Worm (Caenorhabditis elegans) whole organism, L1 larva: ENCODE measurements around the gene mex-6.
A peak's percentile ranks its signal among the peaks of the same experiment; 100 is the strongest.

Experiments used
- C04F5.9 ChIP-seq: sonication (generic microtip); optimal IDR thresholded peaks from 2 replicates; lab custom pipeline; 2016; ENCODE audit warnings: missing genetic modification characterization, missing compliant biosample characterization
- Y116A8C.19 ChIP-seq: sonication (generic microtip); optimal IDR thresholded peaks from 2 replicates; lab custom pipeline; 2016; ENCODE audit warnings: missing compliant biosample characterization, missing genetic modification characterization, borderline replicate concordance
- aha-1 ChIP-seq: fragments of 150-350 bp; optimal IDR thresholded peaks from 2 replicates; lab custom pipeline; 2014; ENCODE audit warnings: missing biosample characterization, missing genetic modification characterization
- aly-2 ChIP-seq: fragments of 150-350 bp; optimal IDR thresholded peaks from 2 replicates; lab custom pipeline; 2014; ENCODE audit warnings: missing biosample characterization, missing genetic modification characterization
- blmp-1 ChIP-seq: fragments of 150-350 bp; optimal IDR thresholded peaks from 2 replicates; lab custom pipeline; 2014; ENCODE audit warnings: missing biosample characterization, missing genetic modification characterization
- ceh-63 ChIP-seq: fragments of 200-800 bp; sonication (Bioruptor generic); optimal IDR thresholded peaks from 2 replicates; lab custom pipeline; 2018; ENCODE audit warnings: mild to moderate bottlenecking, missing genetic modification characterization, missing compliant biosample characterization
- ces-1 ChIP-seq: fragments of 150-350 bp; optimal IDR thresholded peaks from 2 replicates; lab custom pipeline; 2014; ENCODE audit warnings: missing biosample characterization, missing genetic modification reagents, missing genetic modification characterization
- dpl-1 ChIP-seq, 3 experiments: fragments of 150-350 bp in 2 of 3; sonication (generic microtip) in 1 of 3; optimal IDR thresholded peaks; 2 replicates each; lab custom pipeline; 2014 to 2017; ENCODE audit warnings: missing biosample characterization in 3 of 3, missing genetic modification characterization in 3 of 3, missing genetic modification reagents in 3 of 3
- dsc-1 ChIP-seq: sonication (generic microtip); optimal IDR thresholded peaks from 2 replicates; lab custom pipeline; 2016; ENCODE audit warnings: mild to moderate bottlenecking, missing genetic modification characterization, missing compliant biosample characterization
- efl-1 ChIP-seq, 4 experiments: fragments of 150-350 bp; optimal IDR thresholded peaks in 3 of 4; peaks in 1 of 4; 1 replicate in 1 of 4; 2 replicates in 3 of 4; lab custom pipeline; 2014; ENCODE audit warnings: missing biosample characterization in 2 of 4, missing genetic modification characterization in 2 of 4, missing genetic modification reagents in 2 of 4
- egl-13 ChIP-seq: sonication (generic microtip); optimal IDR thresholded peaks from 2 replicates; lab custom pipeline; 2016; ENCODE audit warnings: missing genotype, missing genetic modification reagents, missing genetic modification characterization, missing compliant biosample characterization
- elt-2 ChIP-seq: sonication (generic microtip); optimal IDR thresholded peaks from 2 replicates; lab custom pipeline; 2016; ENCODE audit warnings: missing genetic modification characterization, mild to moderate bottlenecking, inconsistent platforms, missing compliant biosample characterization, missing genetic modification reagents
- ets-5 ChIP-seq: fragments of 200-800 bp; sonication (Bioruptor generic); IDR thresholded peaks from 2 replicates; pipeline ENCODE4 v1.3.6; 2022; ENCODE audit warnings: missing genetic modification characterization, missing compliant biosample characterization
- hpl-2 ChIP-seq: fragments of 150-350 bp; optimal IDR thresholded peaks from 2 replicates; lab custom pipeline; 2014; ENCODE audit warnings: missing biosample characterization, missing genetic modification reagents, missing genetic modification characterization
- isw-1 ChIP-seq: fragments of 200-800 bp; sonication (Bioruptor generic); IDR thresholded peaks from 2 replicates; pipeline ENCODE4 v1.3.6; 2022; ENCODE audit warnings: missing genetic modification characterization, missing compliant biosample characterization
- jun-1 ChIP-seq: fragments of 150-350 bp; optimal IDR thresholded peaks from 2 replicates; lab custom pipeline; 2014; ENCODE audit warnings: missing biosample characterization, missing genetic modification reagents, missing genetic modification characterization
- lin-35 ChIP-seq, 2 experiments: fragments of 150-350 bp; optimal IDR thresholded peaks; 2 replicates each; lab custom pipeline; 2014; ENCODE audit warnings: missing biosample characterization in 2 of 2, missing genetic modification characterization in 2 of 2, missing genetic modification reagents in 2 of 2
- lin-39 ChIP-seq: fragments of 150-350 bp; optimal IDR thresholded peaks from 2 replicates; lab custom pipeline; 2014; ENCODE audit warnings: missing biosample characterization, missing genetic modification reagents, missing genetic modification characterization
- lir-3 ChIP-seq: sonication (generic microtip); optimal IDR thresholded peaks from 2 replicates; lab custom pipeline; 2016; ENCODE audit warnings: mild to moderate bottlenecking, missing genetic modification characterization, moderate library complexity, missing compliant biosample characterization; ENCODE audit not compliant: poor library complexity
- lsy-2 ChIP-seq, 2 experiments: fragments of 150-350 bp; optimal IDR thresholded peaks; 2 replicates each; lab custom pipeline; 2014; ENCODE audit warnings: missing biosample characterization in 2 of 2, missing genetic modification characterization in 2 of 2
- mab-9 ChIP-seq: fragments of 200-800 bp; sonication (Bioruptor generic); IDR thresholded peaks from 2 replicates; pipeline ENCODE4 v1.3.6; 2022; ENCODE audit warnings: missing genetic modification reagents, missing genetic modification characterization, missing compliant biosample characterization
- mdl-1 ChIP-seq, 2 experiments: fragments of 150-350 bp; optimal IDR thresholded peaks; 2 replicates each; lab custom pipeline; 2014 to 2017; ENCODE audit warnings: missing biosample characterization in 2 of 2, missing genetic modification characterization in 2 of 2, inconsistent platforms in 1 of 2
- mep-1 ChIP-seq: fragments of 150-350 bp; optimal IDR thresholded peaks from 2 replicates; lab custom pipeline; 2014; ENCODE audit warnings: missing biosample characterization, missing genetic modification characterization
- nhr-19 ChIP-seq: fragments of 200-800 bp; sonication (Bioruptor generic); conservative IDR thresholded peaks from 2 replicates; pipeline ENCODE4 v1.3.6; 2022; ENCODE audit warnings: missing genetic modification characterization, missing compliant biosample characterization
- nhr-20 ChIP-seq: sonication (generic microtip); optimal IDR thresholded peaks from 2 replicates; lab custom pipeline; 2016; ENCODE audit warnings: mild to moderate bottlenecking, missing genetic modification characterization, missing compliant biosample characterization
- nhr-71 ChIP-seq: sonication (generic microtip); optimal IDR thresholded peaks from 2 replicates; lab custom pipeline; 2016; ENCODE audit warnings: mild to moderate bottlenecking, missing genetic modification characterization, moderate library complexity, missing compliant biosample characterization
- nhr-77 ChIP-seq: fragments of 150-350 bp; optimal IDR thresholded peaks from 2 replicates; lab custom pipeline; 2014; ENCODE audit warnings: missing biosample characterization, missing genetic modification characterization
- nhr-84 ChIP-seq: sonication (generic microtip); optimal IDR thresholded peaks from 2 replicates; lab custom pipeline; 2017; ENCODE audit warnings: missing biosample characterization, missing genetic modification characterization
- nhr-90 ChIP-seq: sonication (generic microtip); optimal IDR thresholded peaks from 2 replicates; lab custom pipeline; 2016; ENCODE audit warnings: mild to moderate bottlenecking, missing genetic modification characterization, missing compliant biosample characterization; ENCODE audit not compliant: poor library complexity
- pag-3 ChIP-seq: sonication (generic microtip); optimal IDR thresholded peaks from 2 replicates; lab custom pipeline; 2017; ENCODE audit warnings: missing genetic modification characterization, mild to moderate bottlenecking, missing compliant biosample characterization, antibody characterized with exemption, borderline replicate concordance; ENCODE audit not compliant: insufficient read depth
- skn-1 ChIP-seq: fragments of 150-350 bp; optimal IDR thresholded peaks from 2 replicates; lab custom pipeline; 2014; ENCODE audit warnings: missing biosample characterization, missing genetic modification characterization
- sptf-1 ChIP-seq: fragments of 150-350 bp; optimal IDR thresholded peaks from 2 replicates; lab custom pipeline; 2014; ENCODE audit warnings: missing biosample characterization, missing genetic modification characterization
- sup-37 ChIP-seq: fragments of 200-800 bp; sonication (Bioruptor generic); optimal IDR thresholded peaks from 2 replicates; lab custom pipeline; 2018; ENCODE audit warnings: mild to moderate bottlenecking, missing genetic modification characterization, missing compliant biosample characterization
- tbx-2 ChIP-seq: sonication (generic microtip); optimal IDR thresholded peaks from 2 replicates; lab custom pipeline; 2016; ENCODE audit warnings: missing genetic modification characterization, missing compliant biosample characterization
- tlp-1 ChIP-seq: fragments of 150-350 bp; optimal IDR thresholded peaks from 2 replicates; lab custom pipeline; 2014; ENCODE audit warnings: missing biosample characterization, missing genetic modification characterization
- unc-130 ChIP-seq: fragments of 150-350 bp; optimal IDR thresholded peaks from 2 replicates; lab custom pipeline; 2017; ENCODE audit warnings: missing biosample characterization, missing genetic modification characterization, inconsistent platforms
- unc-62 ChIP-seq: fragments of 150-350 bp; optimal IDR thresholded peaks from 2 replicates; lab custom pipeline; 2014; ENCODE audit warnings: missing biosample characterization, missing genetic modification reagents, missing genetic modification characterization
- vab-15 ChIP-seq: sonication (generic microtip); optimal IDR thresholded peaks from 2 replicates; lab custom pipeline; 2017; ENCODE audit warnings: missing genotype, mild to moderate bottlenecking, missing genetic modification characterization, missing compliant biosample characterization
- zip-4 ChIP-seq: fragments of 200-800 bp; sonication (Bioruptor generic); optimal IDR thresholded peaks from 2 replicates; lab custom pipeline; 2018; ENCODE audit warnings: mild to moderate bottlenecking, missing genetic modification characterization, moderate library complexity, missing compliant biosample characterization
- ztf-4 ChIP-seq: fragments of 150-350 bp; optimal IDR thresholded peaks from 2 replicates; lab custom pipeline; 2014; ENCODE audit warnings: missing biosample characterization, missing genetic modification characterization

mex-6 gene

DNA sequence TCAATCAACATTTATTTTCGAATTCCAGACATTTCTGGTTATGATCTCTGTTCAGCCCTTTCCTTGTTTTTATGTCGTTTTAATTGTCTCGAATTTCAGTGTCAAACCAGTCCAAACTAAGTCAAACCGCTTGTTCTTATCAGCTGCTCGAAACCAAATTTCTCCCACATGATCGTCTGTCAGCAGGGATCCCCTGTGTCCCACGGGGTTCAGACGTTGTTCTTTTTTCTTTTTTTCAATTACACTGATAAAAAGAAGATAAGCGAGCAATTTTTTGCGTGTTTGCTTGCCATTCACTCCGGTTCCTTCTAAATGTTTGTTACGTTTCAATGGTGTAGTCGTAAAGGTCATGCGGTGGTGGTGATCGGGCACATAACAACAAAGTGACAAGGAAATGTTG is 22.0 kb upstream of the mex-6 start:
- TF ChIP-seq elt-2 (tag; lab: Kevin White, UChicago) (peak; percentile 97), lsy-2 (tag; optimal IDR thresholded peaks at IDR 0.05; lab: Kevin White, UChicago) (peak in 1 of 2 experiments; percentile 7), jun-1 (peak; percentile 21), tlp-1 (tag; lab: Kevin White, UChicago) (no peak), zip-4 (no peak), lin-39 (no peak), dsc-1 (tag; lab: Kevin White, UChicago) (no peak), mdl-1 (tag; optimal IDR thresholded peaks at IDR 0.05; lab: Kevin White, UChicago) (peak in 1 of 2 experiments; percentile 48), nhr-19 (0 out of 2 replicates have a peak, but pooled peaks have one; percentile 12), nhr-90 (tag; lab: Kevin White, UChicago) (peak; percentile 23), aha-1 (tag; lab: Kevin White, UChicago) (no peak), efl-1 (optimal IDR thresholded peaks at IDR 0.05; lab: Kevin White, UChicago) (no peak), efl-1 (GFP tag; optimal IDR thresholded peaks at IDR 0.05 in 1 of 2; lab: Kevin White, UChicago) (peak in 1 of 2 experiments; percentile 57), lin-35 (GFP tag; optimal IDR thresholded peaks at IDR 0.05; lab: Kevin White, UChicago) (peak in 1 of 2 experiments; percentile 50), nhr-71 (tag; lab: Kevin White, UChicago) (peak; percentile 51)

DNA sequence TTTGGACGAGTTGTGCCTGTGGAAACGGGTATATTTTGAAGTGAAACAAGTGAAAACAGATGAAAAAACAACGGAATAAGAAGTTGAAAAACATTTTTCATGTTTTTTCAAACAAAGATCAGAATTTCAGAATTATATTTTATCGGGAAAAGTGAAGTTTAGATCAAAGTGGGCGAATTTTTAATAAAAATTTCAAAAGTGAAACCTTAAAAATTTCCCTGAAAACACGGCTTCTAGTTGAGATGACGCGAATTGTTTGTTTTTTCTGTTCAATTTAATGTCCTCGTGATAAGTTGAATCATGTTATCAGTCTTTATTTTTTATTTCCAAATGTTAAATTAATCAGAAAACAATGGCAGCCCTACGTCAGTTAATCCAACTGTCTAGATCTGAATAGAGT is 16.8 kb upstream of the mex-6 start, which contains the start of gene gcy-3:
gcy-3 (minus strand) TSS at position 101 of the 400 bp plus-strand sequence.
- TF ChIP-seq lir-3: no peak
- TF ChIP-seq ets-5 (GFP tag; lab: Robert Waterston, UW): no peak
- no peak for TF ChIP-seq mep-1 (tag; lab: Kevin White, UChicago)
- no peak for TF ChIP-seq ces-1 (GFP tag; lab: Kevin White, UChicago)
- no peak for TF ChIP-seq nhr-71 (tag; lab: Kevin White, UChicago)
- TF ChIP-seq pag-3 (tag; lab: Kevin White, UChicago): no peak
- TF ChIP-seq vab-15 (tag; lab: Kevin White, UChicago): no peak
- TF ChIP-seq lin-35 (GFP tag; optimal IDR thresholded peaks at IDR 0.05; lab: Kevin White, UChicago): no peak
- TF ChIP-seq tbx-2 (tag; lab: Kevin White, UChicago): no peak
- TF ChIP-seq nhr-20 (tag; lab: Kevin White, UChicago): no peak
- TF ChIP-seq hpl-2: no peak
- no peak for TF ChIP-seq egl-13
- TF ChIP-seq isw-1 (GFP tag; lab: Robert Waterston, UW): no peak
- TF ChIP-seq mdl-1 (tag; optimal IDR thresholded peaks at IDR 0.05; lab: Kevin White, UChicago): no peak
- TF ChIP-seq nhr-77 (tag; lab: Kevin White, UChicago): no peak
- no peak for TF ChIP-seq efl-1 (optimal IDR thresholded peaks at IDR 0.05; lab: Kevin White, UChicago)
- TF ChIP-seq efl-1 (GFP tag; optimal IDR thresholded peaks at IDR 0.05 in 1 of 2; lab: Kevin White, UChicago): no peak
- no peak for TF ChIP-seq aly-2
- TF ChIP-seq sptf-1 (tag; lab: Kevin White, UChicago): no peak
- TF ChIP-seq, all 84 proteins: peak for 0

DNA sequence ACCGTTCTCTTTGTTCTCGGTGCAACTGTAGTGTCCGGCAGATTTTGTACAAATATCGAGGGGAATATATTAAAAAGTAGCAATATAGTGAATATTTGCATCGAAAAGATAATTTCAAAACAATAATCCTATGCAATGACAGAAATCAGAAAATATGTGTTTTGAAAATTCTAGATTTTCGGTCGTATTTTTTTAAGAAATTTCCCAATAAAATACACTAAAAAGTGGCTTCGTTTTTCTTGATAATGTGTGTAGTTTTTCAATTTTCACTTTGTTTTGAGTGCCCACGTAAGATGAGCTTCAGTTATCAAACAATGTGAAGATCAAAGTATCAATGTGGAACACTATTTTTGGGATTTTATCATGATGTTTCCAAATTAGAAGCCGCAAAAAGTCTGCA is 7.1 kb upstream of the mex-6 start, which contains the start of gene gcy-1:
gcy-1 (minus strand) TSS at position 101 of the 400 bp plus-strand sequence.
- TF ChIP-seq sup-37: no peak
- TF ChIP-seq dpl-1 (GFP tag; optimal IDR thresholded peaks at IDR 0.05; lab: Kevin White, UChicago): no peak
- TF ChIP-seq unc-62: no peak
- no peak for TF ChIP-seq jun-1
- TF ChIP-seq aha-1 (tag; lab: Kevin White, UChicago): no peak
- TF ChIP-seq mab-9 (GFP tag; lab: Robert Waterston, UW): no peak
- no peak for TF ChIP-seq dsc-1 (tag; lab: Kevin White, UChicago)
- no peak for TF ChIP-seq efl-1 (optimal IDR thresholded peaks at IDR 0.05; lab: Kevin White, UChicago)
- TF ChIP-seq efl-1 (GFP tag; optimal IDR thresholded peaks at IDR 0.05 in 1 of 2; lab: Kevin White, UChicago): no peak
- TF ChIP-seq nhr-20 (tag; lab: Kevin White, UChicago): no peak
- no peak for TF ChIP-seq elt-2 (tag; lab: Kevin White, UChicago)
- TF ChIP-seq blmp-1 (tag; lab: Kevin White, UChicago): no peak
- TF ChIP-seq Y116A8C.19 (tag; lab: Kevin White, UChicago): no peak
- TF ChIP-seq ceh-63 (GFP tag; lab: Kevin White, UChicago): no peak
- TF ChIP-seq ztf-4 (tag; lab: Kevin White, UChicago): no peak
- TF ChIP-seq C04F5.9 (tag; lab: Kevin White, UChicago): no peak
- no peak for TF ChIP-seq mdl-1 (tag; optimal IDR thresholded peaks at IDR 0.05; lab: Kevin White, UChicago)
- no peak for TF ChIP-seq nhr-84 (tag; lab: Kevin White, UChicago)
- TF ChIP-seq unc-130 (tag; lab: Kevin White, UChicago): no peak
- no peak for TF ChIP-seq skn-1
- no peak for TF ChIP-seq zip-4
